Fruit fly (Drosophila melanogaster): Measurements from ENCODE around the gene sqd.

The sqd gene

DNA sequence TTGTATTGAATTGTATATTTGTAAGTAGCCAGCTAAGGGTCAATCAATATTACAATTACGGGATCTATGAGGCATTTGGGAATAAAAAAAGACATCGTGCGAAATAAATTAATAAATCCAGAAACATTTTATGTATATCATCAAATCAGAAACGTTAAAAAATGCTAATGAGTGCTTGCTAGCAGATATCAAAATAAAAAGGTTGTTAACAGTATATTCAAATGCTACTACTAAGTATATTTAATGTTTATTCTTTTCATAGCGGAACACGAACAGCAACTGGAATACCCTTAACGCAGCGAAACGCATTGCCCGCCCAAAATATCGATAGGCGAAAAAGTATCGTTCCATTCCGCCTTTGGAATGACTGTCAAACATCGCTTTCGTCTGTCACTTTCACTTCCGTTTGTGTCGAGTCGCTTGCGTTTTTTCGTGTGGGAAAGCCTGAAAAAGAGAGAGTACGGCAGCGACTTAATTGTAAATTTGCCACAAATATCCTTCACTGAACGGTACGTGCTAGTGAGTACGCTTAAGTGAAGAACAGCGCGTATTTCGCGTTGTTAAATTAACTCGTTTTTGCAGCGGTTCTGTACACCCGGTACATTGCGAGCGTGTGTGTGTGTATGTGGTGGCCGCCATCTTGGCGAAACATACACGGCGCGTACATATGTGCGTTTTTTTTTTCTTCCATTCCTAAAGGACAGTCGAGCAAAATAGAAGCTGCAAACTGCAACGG lies 15.0 kb upstream of the sqd start, which contains the start of gene B52 (continued):
- peak; percentile 45 for TF ChIP-seq HmgD (GFP tag; optimal IDR thresholded peaks at IDR 0.05)
- TF ChIP-seq ssp (GFP tag; IDR thresholded peaks at IDR 0.05), result peak; percentile 76
- peak; percentile 17 for TF ChIP-seq Fer2 (tag; optimal IDR thresholded peaks at IDR 0.05)
- TF ChIP-seq dimm (GFP tag; IDR thresholded peaks at IDR 0.05), result no peak
- TF ChIP-seq ab (GFP tag; optimal IDR thresholded peaks at IDR 0.05), result peak; percentile 16
- TF ChIP-seq CG12769 (tag; optimal IDR thresholded peaks at IDR 0.05), result peak; percentile 73
- TF ChIP-seq CG10654 (GFP tag; optimal IDR thresholded peaks at IDR 0.05), result peak; percentile 29
- TF ChIP-seq sens (GFP tag), result peak; percentile 87
- TF ChIP-seq wek (GFP tag; optimal IDR thresholded peaks at IDR 0.05), result peak; percentile 92
- TF ChIP-seq lbe (GFP tag; optimal IDR thresholded peaks at IDR 0.05), result peak; percentile 49
- no peak for TF ChIP-seq sim (GFP tag; IDR thresholded peaks at IDR 0.05)
- peak; percentile 11 for TF ChIP-seq ind (GFP tag; optimal IDR thresholded peaks at IDR 0.05)
- TF ChIP-seq Sry-β (GFP tag; optimal IDR thresholded peaks at IDR 0.05), result no peak
- TF ChIP-seq CG34422 (GFP tag; IDR thresholded peaks at IDR 0.05), result peak; percentile 91; the same call in 1 of the 3 replicates
- TF ChIP-seq jing (GFP tag; optimal IDR thresholded peaks at IDR 0.05), result peak; percentile 17
- TF ChIP-seq CG8281 (tag; optimal IDR thresholded peaks at IDR 0.05), result peak; percentile 11
- peak; percentile 46; the same call in 1 of the 3 replicates for TF ChIP-seq ase (GFP tag; IDR thresholded peaks at IDR 0.05)
- peak; percentile 15 for TF ChIP-seq CG5245 (GFP tag; optimal IDR thresholded peaks at IDR 0.05)
- no peak for TF ChIP-seq CG11696 (GFP tag; IDR thresholded peaks at IDR 0.05)
- peak; percentile 47; the same call in 2 of the 4 replicates for TF ChIP-seq Gug (GFP tag; IDR thresholded peaks at IDR 0.05)
- peak; percentile 61; the same call in 1 of the 2 replicates for TF ChIP-seq stc (GFP tag; IDR thresholded peaks at IDR 0.05)
- TF ChIP-seq CG15073 (GFP tag; optimal IDR thresholded peaks at IDR 0.05), result no peak
- TF ChIP-seq CG3995 (GFP tag; optimal IDR thresholded peaks at IDR 0.05), result peak; percentile 51
- TF ChIP-seq CTCF (GFP tag; optimal IDR thresholded peaks at IDR 0.05), result no peak
- TF ChIP-seq CG11695 (GFP tag; IDR thresholded peaks at IDR 0.05), result peak; percentile 60; the same call in 2 of the 3 replicates
- peak; percentile 1 for TF ChIP-seq repo (GFP tag; optimal IDR thresholded peaks at IDR 0.05)
- peak; percentile 80 for TF ChIP-seq CG1024 (GFP tag; IDR thresholded peaks at IDR 0.05)
- TF ChIP-seq CG17361 (GFP tag; IDR thresholded peaks at IDR 0.05), result peak; percentile 78
- peak; percentile 74 for TF ChIP-seq Jarid2 (GFP tag; optimal IDR thresholded peaks at IDR 0.05)
- peak; percentile 76 for TF ChIP-seq fd64A (GFP tag; optimal IDR thresholded peaks at IDR 0.05)
- TF ChIP-seq p53 (GFP tag; optimal IDR thresholded peaks at IDR 0.05), result peak; percentile 5
- TF ChIP-seq Hr39 (optimal IDR thresholded peaks at IDR 0.05), result no peak
- peak; percentile 68 for TF ChIP-seq tio (GFP tag; optimal IDR thresholded peaks at IDR 0.05)
- TF ChIP-seq CG18476 (GFP tag; optimal IDR thresholded peaks at IDR 0.05), result no peak
- TF ChIP-seq Aef1 (GFP tag; IDR thresholded peaks at IDR 0.05), result peak; percentile 55; the same call in 1 of the 3 replicates
- no peak for TF ChIP-seq CG3726 (GFP tag; IDR thresholded peaks at IDR 0.05)
- TF ChIP-seq CG8944 (GFP tag; optimal IDR thresholded peaks at IDR 0.05), result no peak
- no peak for TF ChIP-seq Doc3 (GFP tag; IDR thresholded peaks at IDR 0.05; ENCODE audit: partially characterized antibody)
- TF ChIP-seq chif (GFP tag; optimal IDR thresholded peaks at IDR 0.05), result no peak
- TF ChIP-seq eve (GFP tag; optimal IDR thresholded peaks at IDR 0.05), result no peak
- TF ChIP-seq usp (GFP tag; optimal IDR thresholded peaks at IDR 0.05), result no peak
- peak; percentile 24; the same call in 1 of the 2 replicates for TF ChIP-seq Adf1 (GFP tag; IDR thresholded peaks at IDR 0.05)
- TF ChIP-seq crp (GFP tag; optimal IDR thresholded peaks at IDR 0.05), result peak in 1 of 2 experiments; percentile 20
- TF ChIP-seq klu (GFP tag; IDR thresholded peaks at IDR 0.05), result 0 out of 2 replicates have a peak, but pooled peaks have one; percentile 20
- no peak for TF ChIP-seq Lpt (GFP tag; optimal IDR thresholded peaks at IDR 0.05)
- TF ChIP-seq Xbp1 (GFP tag; optimal IDR thresholded peaks at IDR 0.05), result peak; percentile 35
- peak; percentile 20 for TF ChIP-seq vfl (GFP tag; optimal IDR thresholded peaks at IDR 0.05)
- no peak for TF ChIP-seq CG12155 (GFP tag; optimal IDR thresholded peaks at IDR 0.05)
- TF ChIP-seq z (GFP tag; IDR thresholded peaks at IDR 0.05), result no peak
- peak; percentile 55 for TF ChIP-seq CG18764 (GFP tag; optimal IDR thresholded peaks at IDR 0.05)
- no peak for TF ChIP-seq abd-A (tag; optimal IDR thresholded peaks at IDR 0.05)
